Fruit fly (Drosophila melanogaster) whole organism, embryonic: ENCODE results near the gene CG13070.
A peak's percentile ranks its signal among the peaks of the same experiment; 100 is the strongest.

Experiments
- Bgb ChIP-seq: fragments of 200-800 bp; sonication (Bioruptor generic); IDR thresholded peaks from 2 replicates; pipeline ENCODE4 v1.3.6; 2022; ENCODE audit warnings: missing biosample characterization, missing genetic modification characterization; ENCODE audit not compliant: partially characterized antibody
- CG11723 ChIP-seq: fragments of 200-800 bp; sonication (Bioruptor generic); optimal IDR thresholded peaks from 2 replicates; lab custom pipeline; 2017; ENCODE audit warnings: missing biosample characterization, mild to moderate bottlenecking, missing genetic modification characterization
- CG12769 ChIP-seq: fragments of 200-800 bp; sonication (Bioruptor generic); optimal IDR thresholded peaks from 2 replicates; lab custom pipeline; 2019; ENCODE audit warnings: missing biosample characterization, mild to moderate bottlenecking, missing genetic modification characterization, moderate library complexity
- CG13287 ChIP-seq: fragments of 200-800 bp; sonication (Bioruptor generic); IDR thresholded peaks from 2 replicates; pipeline ENCODE4 v1.3.6; 2022; ENCODE audit warnings: missing biosample characterization, missing genetic modification characterization; ENCODE audit not compliant: partially characterized antibody
- CG1647 ChIP-seq: fragments of 200-800 bp; sonication (Bioruptor generic); optimal IDR thresholded peaks from 3 replicates; lab custom pipeline; 2016; ENCODE audit warnings: missing biosample characterization, missing genetic modification characterization
- CG18011 ChIP-seq: fragments of 200-800 bp; sonication (Bioruptor generic); optimal IDR thresholded peaks from 2 replicates; lab custom pipeline; 2017; ENCODE audit warnings: missing biosample characterization, missing genetic modification characterization, mild to moderate bottlenecking, moderate library complexity, missing genotype
- CG1832 ChIP-seq: fragments of 200-800 bp; sonication (Bioruptor generic); optimal IDR thresholded peaks from 2 replicates; lab custom pipeline; 2017; ENCODE audit warnings: missing biosample characterization, mild to moderate bottlenecking, missing genetic modification characterization, inconsistent platforms
- CG31388 ChIP-seq: fragments of 200-800 bp; sonication (Bioruptor generic); optimal IDR thresholded peaks from 2 replicates; lab custom pipeline; 2016; ENCODE audit warnings: missing biosample characterization, missing genetic modification characterization
- CG32767 ChIP-seq: fragments of 200-800 bp; sonication (Bioruptor generic); IDR thresholded peaks from 2 replicates; pipeline ENCODE4 v1.3.6; 2022; ENCODE audit warnings: missing biosample characterization, missing genetic modification characterization
- CG3281 ChIP-seq: fragments of 200-800 bp; sonication (Bioruptor generic); optimal IDR thresholded peaks from 3 replicates; lab custom pipeline; 2017; ENCODE audit warnings: missing biosample characterization, mild to moderate bottlenecking, missing genetic modification characterization
- CG34422 ChIP-seq: fragments of 200-800 bp; sonication (Bioruptor generic); IDR thresholded peaks from 3 replicates; pipeline ENCODE4 v1.3.6; 2022; ENCODE audit warnings: missing biosample characterization, missing genetic modification characterization
- CG9727 ChIP-seq: fragments of 200-800 bp; sonication (Bioruptor generic); optimal IDR thresholded peaks from 3 replicates; lab custom pipeline; 2017; ENCODE audit warnings: missing biosample characterization, mild to moderate bottlenecking, missing genetic modification characterization
- CTCF ChIP-seq: fragments of 200-800 bp; sonication (Bioruptor generic); optimal IDR thresholded peaks from 2 replicates; lab custom pipeline; 2017; ENCODE audit warnings: missing biosample characterization, mild to moderate bottlenecking, missing genetic modification characterization, moderate library complexity
- Chrac-16 ChIP-seq: fragments of 200-800 bp; sonication (Bioruptor generic); optimal IDR thresholded peaks from 3 replicates; lab custom pipeline; 2016; ENCODE audit warnings: missing biosample characterization, missing genetic modification characterization
- Dbx ChIP-seq: fragments of 200-800 bp; sonication (Bioruptor generic); IDR thresholded peaks from 3 replicates; pipeline ENCODE4 v1.3.6; 2022; ENCODE audit warnings: missing biosample characterization, missing genetic modification characterization
- Deaf1 ChIP-seq: fragments of 200-800 bp; optimal IDR thresholded peaks from 3 replicates; lab custom pipeline; 2019; ENCODE audit warnings: missing biosample characterization, mild to moderate bottlenecking, missing genetic modification characterization, moderate library complexity
- Dll ChIP-seq: fragments of 200-800 bp; sonication (Bioruptor generic); IDR thresholded peaks from 4 replicates; pipeline ENCODE4 v1.3.6; 2022; ENCODE audit warnings: missing biosample characterization, missing genetic modification characterization; ENCODE audit not compliant: partially characterized antibody
- Dref ChIP-seq: fragments of 200-800 bp; sonication (Bioruptor generic); IDR thresholded peaks from 2 replicates; pipeline ENCODE4 v1.3.6; 2022; ENCODE audit warnings: missing biosample characterization, missing genetic modification characterization
- Ets65A ChIP-seq: fragments of 200-800 bp; sonication (Bioruptor generic); peaks from one replicate; lab custom pipeline; 2016; ENCODE audit warnings: missing biosample characterization, missing genetic modification characterization
- H15 ChIP-seq: fragments of 200-800 bp; sonication (Bioruptor generic); IDR thresholded peaks from 3 replicates; pipeline ENCODE4 v1.3.6; 2022; ENCODE audit warnings: missing biosample characterization, missing genetic modification characterization
- HLH4C ChIP-seq: fragments of 200-800 bp; sonication (Bioruptor generic); IDR thresholded peaks from 3 replicates; pipeline ENCODE4 v1.3.6; 2022; ENCODE audit warnings: missing biosample characterization, missing genetic modification characterization; ENCODE audit not compliant: partially characterized antibody
- HLHmδ ChIP-seq: fragments of 200-800 bp; sonication (Bioruptor generic); optimal IDR thresholded peaks from 2 replicates; lab custom pipeline; 2018; ENCODE audit warnings: missing biosample characterization, mild to moderate bottlenecking, missing genetic modification characterization, moderate library complexity
- Hmr ChIP-seq: fragments of 200-800 bp; sonication (Bioruptor generic); optimal IDR thresholded peaks from 3 replicates; lab custom pipeline; 2017; ENCODE audit warnings: mild to moderate bottlenecking, missing biosample characterization, missing genetic modification reagents, missing genetic modification characterization
- MBD-R2 ChIP-seq: fragments of 200-800 bp; sonication (Bioruptor generic); IDR thresholded peaks from 2 replicates; pipeline ENCODE4 v1.3.6; 2022; ENCODE audit warnings: missing biosample characterization, missing genetic modification characterization
- Oaz ChIP-seq: fragments of 200-800 bp; sonication (Bioruptor generic); IDR thresholded peaks from 2 replicates; pipeline ENCODE4 v1.3.6; 2022; ENCODE audit warnings: missing biosample characterization, missing genetic modification characterization
- Pdp1 ChIP-seq, 2 experiments: fragments of 200-800 bp; sonication (Bioruptor generic); optimal IDR thresholded peaks; 3 replicates each; lab custom pipeline; 2016; ENCODE audit warnings: missing biosample characterization in 2 of 2, missing genetic modification characterization in 2 of 2, mild to moderate bottlenecking in 1 of 2, moderate library complexity in 1 of 2
- Poxn ChIP-seq: fragments of 200-800 bp; sonication (Bioruptor generic); IDR thresholded peaks from 2 replicates; pipeline ENCODE4 v1.3.6; 2022; ENCODE audit warnings: missing biosample characterization, missing genetic modification characterization
- Ravus ChIP-seq: fragments of 200-800 bp; sonication (Bioruptor generic); IDR thresholded peaks from 2 replicates; pipeline ENCODE4 v1.3.6; 2022; ENCODE audit warnings: missing biosample characterization, missing genetic modification characterization
- Taf1 ChIP-seq: fragments of 200-800 bp; sonication (Bioruptor generic); IDR thresholded peaks from 2 replicates; pipeline ENCODE4 v1.3.6; 2022; ENCODE audit warnings: missing biosample characterization, missing genetic modification characterization
- Trl ChIP-seq, 3 experiments: fragments of >200 bp in 2 of 3; fragments of 200-800 bp in 1 of 3; sonication (Bioruptor generic) in 1 of 3; optimal IDR thresholded peaks; 2 replicates in 1 of 3; 3 replicates in 2 of 3; lab custom pipeline; 2016 to 2017; ENCODE audit warnings: missing biosample characterization in 1 of 3, missing genetic modification characterization in 1 of 3
- amos ChIP-seq: fragments of 200-800 bp; sonication (Bioruptor generic); IDR thresholded peaks from 2 replicates; pipeline ENCODE4 v1.3.6; 2022; ENCODE audit warnings: missing biosample characterization, missing genetic modification characterization; ENCODE audit not compliant: partially characterized antibody
- crol ChIP-seq: fragments of 200-800 bp; sonication (Bioruptor generic); IDR thresholded peaks from 2 replicates; pipeline ENCODE4 v1.3.6; 2022; ENCODE audit warnings: missing biosample characterization, missing genetic modification characterization
- crp ChIP-seq, 2 experiments: fragments of 200-800 bp; sonication (Bioruptor generic); optimal IDR thresholded peaks; 2 replicates in 1 of 2; 3 replicates in 1 of 2; lab custom pipeline; 2017; ENCODE audit warnings: missing biosample characterization in 2 of 2, missing genetic modification characterization in 2 of 2, mild to moderate bottlenecking in 1 of 2, moderate library complexity in 1 of 2
- exex ChIP-seq: fragments of 200-800 bp; sonication (Bioruptor generic); optimal IDR thresholded peaks from 4 replicates; lab custom pipeline; 2018; ENCODE audit warnings: missing biosample characterization, mild to moderate bottlenecking, missing genetic modification characterization, moderate library complexity
- ham ChIP-seq: fragments of 200-800 bp; sonication (Bioruptor generic); IDR thresholded peaks from 2 replicates; pipeline ENCODE4 v1.3.6; 2022; ENCODE audit warnings: missing biosample characterization, missing genetic modification characterization
- ind ChIP-seq: fragments of 200-800 bp; sonication (Bioruptor generic); optimal IDR thresholded peaks from 3 replicates; lab custom pipeline; 2016; ENCODE audit warnings: missing biosample characterization, missing genetic modification characterization
- nau ChIP-seq: fragments of 200-800 bp; sonication (Bioruptor generic); optimal IDR thresholded peaks from 3 replicates; lab custom pipeline; 2017; ENCODE audit warnings: missing biosample characterization, mild to moderate bottlenecking, missing genetic modification characterization, missing genetic modification reagents
- p53 ChIP-seq: fragments of 200-800 bp; sonication (Bioruptor generic); optimal IDR thresholded peaks from 2 replicates; lab custom pipeline; 2016; ENCODE audit warnings: missing biosample characterization, missing genetic modification characterization
- scrt ChIP-seq: fragments of 200-800 bp; sonication (Bioruptor generic); optimal IDR thresholded peaks from 2 replicates; lab custom pipeline; 2018; ENCODE audit warnings: missing biosample characterization, mild to moderate bottlenecking, missing genetic modification characterization, moderate library complexity
- sr ChIP-seq: fragments of 200-800 bp; sonication (Bioruptor generic); IDR thresholded peaks from 3 replicates; pipeline ENCODE4 v1.3.6; 2022; ENCODE audit warnings: missing biosample characterization, missing genetic modification characterization

The CG13070 gene

DNA sequence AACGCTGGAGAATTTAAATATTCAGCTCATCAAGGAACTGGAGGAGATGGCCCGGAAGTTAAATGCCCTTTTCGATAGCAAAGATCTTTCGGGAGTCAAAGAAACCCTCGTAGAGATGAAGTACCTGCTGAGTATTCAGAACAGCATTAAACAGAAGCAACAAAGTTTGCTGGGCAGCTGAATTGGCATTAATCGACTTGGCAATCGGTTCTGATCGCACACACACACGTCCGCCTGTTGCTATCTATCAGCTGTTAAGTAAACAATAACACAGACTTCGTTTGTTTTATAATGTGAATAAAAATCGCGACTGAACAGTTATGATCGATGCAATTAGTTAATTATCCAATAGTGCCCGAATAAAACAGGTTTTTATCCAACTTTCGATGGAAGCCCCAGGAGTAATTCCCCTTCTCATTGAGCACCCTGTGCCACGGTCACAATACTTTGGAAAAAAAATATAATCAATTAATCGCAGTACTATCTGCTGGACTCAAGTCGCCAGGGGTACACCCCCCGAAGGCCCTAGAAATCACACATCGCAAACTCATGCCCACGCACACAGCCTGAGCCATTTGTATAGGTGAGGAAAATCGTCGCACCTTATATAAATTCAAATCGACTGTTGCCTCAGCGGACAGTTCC lies 29.2 kb upstream of the CG13070 start (continued):
- no peak for TF ChIP-seq CG31388 (GFP tag; lab: Kevin White, UChicago)
- TF ChIP-seq Ravus (GFP tag; lab: Robert Waterston, UW), result no peak
- no peak for TF ChIP-seq CG3281 (GFP tag; lab: Kevin White, UChicago)
- no peak for TF ChIP-seq sr (GFP tag; lab: Robert Waterston, UW)
- TF ChIP-seq p53 (GFP tag; lab: Kevin White, UChicago), result no peak
- no peak for TF ChIP-seq CG9727 (GFP tag; lab: Kevin White, UChicago)
- TF ChIP-seq CG1832 (GFP tag; lab: Kevin White, UChicago), result no peak
- no peak for TF ChIP-seq Taf1 (GFP tag; lab: Robert Waterston, UW)
- no peak for TF ChIP-seq HLHmδ (GFP tag; lab: Kevin White, UChicago)
- no peak for TF ChIP-seq Chrac-16
- no peak for TF ChIP-seq CG12769
- TF ChIP-seq exex (tag; lab: Kevin White, UChicago), result peak; percentile 48
- 0 out of 3 replicates have a peak, but pooled peaks have one; percentile 26 for TF ChIP-seq CG34422 (GFP tag; lab: Robert Waterston, UW)
- TF ChIP-seq Hmr (GFP tag; lab: Kevin White, UChicago), result no peak
- TF ChIP-seq CG1647 (GFP tag; lab: Kevin White, UChicago), result no peak
- TF ChIP-seq crp (GFP tag; optimal IDR thresholded peaks at IDR 0.05; lab: Kevin White, UChicago), result peak in 1 of 2 experiments; percentile 57
- no peak for TF ChIP-seq ham
- TF ChIP-seq CG32767, result no peak
- no peak for TF ChIP-seq CG18011
- TF ChIP-seq CG13287 (GFP tag; lab: Robert Waterston, UW), result peak; percentile 26; the same call in 1 of the 2 replicates
- no peak for TF ChIP-seq Poxn (GFP tag; lab: Robert Waterston, UW)
- 0 out of 2 replicates have a peak, but pooled peaks have one; percentile 19 for TF ChIP-seq MBD-R2 (GFP tag; lab: Robert Waterston, UW)
- TF ChIP-seq, all 482 proteins: peak for 12

- TF ChIP-seq nau (GFP tag; lab: Kevin White, UChicago) (no peak), Ets65A (peak; percentile 88)
These were observed 21.8 kb upstream of the CG13070 start for dm6 chr3L:16241296-16241695.

dm6 chr3L:16252255-16252654 lies 10.9 kb upstream of the CG13070 start, which contains the start of gene CG13055:
Gene CG13055, minus strand, starts transcription at chr3L:16252355.
- TF ChIP-seq CTCF (GFP tag; lab: Kevin White, UChicago) (peak; percentile 62), ind (GFP tag; lab: Kevin White, UChicago) (no peak), amos (GFP tag; lab: Robert Waterston, UW) (peak; percentile 5; the same call in 1 of the 2 replicates), crol (GFP tag; lab: Robert Waterston, UW) (0 out of 2 replicates have a peak, but pooled peaks have one; percentile 46), Trl (optimal IDR thresholded peaks at IDR 0.05; lab: Kevin White, UChicago) (peak; percentile 24 to 49), Trl (GFP tag; optimal IDR thresholded peaks at IDR 0.05; lab: Kevin White, UChicago) (no peak), Deaf1 (tag; lab: Kevin White, UChicago) (peak; percentile 51), H15 (GFP tag; lab: Robert Waterston, UW) (no peak), Dref (GFP tag; lab: Robert Waterston, UW) (peak; percentile 22; the same call in 1 of the 2 replicates), Oaz (GFP tag; lab: Robert Waterston, UW) (0 out of 2 replicates have a peak, but pooled peaks have one; percentile 11)
- TF ChIP-seq, all 482 proteins: peak for 7

dm6 chr3L:16257118-16257627 lies 6.0 kb upstream of the CG13070 start, which contains the start of gene CG13054:
Gene CG13054, minus strand, starts transcription at chr3L:16257191.
- TF ChIP-seq Bgb (GFP tag; lab: Robert Waterston, UW), result 0 out of 2 replicates have a peak, but pooled peaks have one; percentile 19
- peak; percentile 30 for TF ChIP-seq Ets65A
- TF ChIP-seq Dll (GFP tag; lab: Robert Waterston, UW), result no peak
- TF ChIP-seq HLH4C (GFP tag; lab: Robert Waterston, UW), result 0 out of 3 replicates have a peak, but pooled peaks have one; percentile 10
- 0 out of 3 replicates have a peak, but pooled peaks have one; percentile 25 for TF ChIP-seq Dbx (GFP tag; lab: Robert Waterston, UW)
- peak; percentile 97 for TF ChIP-seq Deaf1 (tag; lab: Kevin White, UChicago)
- no peak for TF ChIP-seq CG11723 (GFP tag; lab: Kevin White, UChicago)
- TF ChIP-seq scrt (GFP tag; lab: Kevin White, UChicago), result peak; percentile 92
- no peak for TF ChIP-seq Pdp1 (GFP tag; optimal IDR thresholded peaks at IDR 0.05; lab: Kevin White, UChicago)
